Fruit fly (Drosophila melanogaster) Kc167 (cell line): ENCODE data around the gene CAH7.

Experiments
- Myc ChIP-seq: fragments of >200 bp; optimal IDR thresholded peaks from 2 replicates; lab custom pipeline; 2017; ENCODE audit warnings: missing external identifiers
- Sin3A ChIP-seq: fragments of >200 bp; optimal IDR thresholded peaks from 2 replicates; lab custom pipeline; 2018; ENCODE audit warnings: missing external identifiers
- h ChIP-seq: fragments of >200 bp; optimal IDR thresholded peaks from 3 replicates; lab custom pipeline; 2018; ENCODE audit warnings: missing external identifiers
- insv ChIP-seq: fragments of >200 bp; optimal IDR thresholded peaks from 3 replicates; lab custom pipeline; 2018; ENCODE audit warnings: missing external identifiers
- psq ChIP-seq: fragments of >200 bp; optimal IDR thresholded peaks from 2 replicates; lab custom pipeline; 2017; ENCODE audit warnings: missing external identifiers
- ttk ChIP-seq: sonication (Bioruptor generic); optimal IDR thresholded peaks from 2 replicates; lab custom pipeline; 2017; ENCODE audit warnings: missing external identifiers

- no peak for TF ChIP-seq Sin3A (lab: Kevin White, UChicago)
- TF ChIP-seq h (lab: Kevin White, UChicago): no peak
- TF ChIP-seq ttk: no peak
- no peak for TF ChIP-seq Myc (lab: Kevin White, UChicago)
- TF ChIP-seq psq (lab: Kevin White, UChicago): no peak
- no peak for TF ChIP-seq insv (lab: Kevin White, UChicago)
These were observed 36.4 kb downstream of the CAH7 start for dm6 chr3R:10148376-10148887.
